Worm (Caenorhabditis elegans) whole organism, mixed stage, embryonic: ENCODE data around the gene C47D12.4.

Experiments
- nhr-12 ChIP-seq: fragments of 150-350 bp; optimal IDR thresholded peaks from 2 replicates; lab custom pipeline; 2014; ENCODE audit warnings: missing biosample characterization, missing genetic modification characterization
- nhr-28 ChIP-seq: fragments of 150-350 bp; optimal IDR thresholded peaks from 2 replicates; lab custom pipeline; 2014; ENCODE audit warnings: missing biosample characterization, missing genetic modification characterization
- unc-39 ChIP-seq: fragments of 150-350 bp; optimal IDR thresholded peaks from 2 replicates; lab custom pipeline; 2014; ENCODE audit warnings: missing biosample characterization, missing genetic modification characterization

ce11 chrII:11688643-11689042 is 7.1 kb downstream of the C47D12.4 start, which contains the start of gene kel-1:
- TF ChIP-seq nhr-28 (tag; lab: Kevin White, UChicago), result no peak
- TF ChIP-seq nhr-12, result no peak
- TF ChIP-seq unc-39 (tag; lab: Kevin White, UChicago), result no peak
